Worm (Caenorhabditis elegans): ENCODE measurements around the gene sri-7.

DNA sequence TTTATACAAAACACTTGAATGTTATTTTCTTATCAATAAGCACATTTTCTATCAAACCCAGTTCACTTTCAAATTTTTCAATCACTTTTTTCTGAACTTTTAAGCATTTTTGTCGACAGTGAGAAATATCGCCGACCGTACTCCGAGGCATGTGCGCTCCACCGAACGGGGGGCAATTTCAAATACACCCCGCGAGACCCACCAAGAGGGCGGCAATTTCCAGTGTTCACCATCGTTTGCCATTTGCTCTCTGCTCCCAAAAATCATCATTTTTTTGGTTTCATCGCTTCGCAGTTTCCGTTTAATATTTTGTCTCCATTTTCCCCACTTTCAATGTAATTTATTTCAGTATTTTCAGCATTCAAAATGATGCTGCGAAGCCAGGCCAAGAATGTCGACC, 4.8 kb upstream of the sri-7 start, which contains the start of gene cyb-3:
- TF ChIP-seq aly-2 (tag; optimal IDR thresholded peaks at IDR 0.05): no peak
- no peak for TF ChIP-seq hlh-11 (tag; optimal IDR thresholded peaks at IDR 0.05)
- TF ChIP-seq mxl-3 (GFP tag; optimal IDR thresholded peaks at IDR 0.05): no peak
- TF ChIP-seq nhr-41 (GFP tag; IDR thresholded peaks at IDR 0.05): no peak
- TF ChIP-seq nhr-76 (tag; optimal IDR thresholded peaks at IDR 0.05): no peak
- TF ChIP-seq fos-1 (tag; optimal IDR thresholded peaks at IDR 0.05): no peak
- TF ChIP-seq nhr-28 (tag; optimal IDR thresholded peaks at IDR 0.05): no peak
- no peak for TF ChIP-seq nhr-11 (tag; optimal IDR thresholded peaks at IDR 0.05)
- no peak for TF ChIP-seq ceh-62 (tag; optimal IDR thresholded peaks at IDR 0.05)
- TF ChIP-seq F10B5.3 (tag; optimal IDR thresholded peaks at IDR 0.05): no peak
- no peak for TF ChIP-seq unc-39 (tag; optimal IDR thresholded peaks at IDR 0.05)
- TF ChIP-seq ctbp-1 (GFP tag; IDR thresholded peaks at IDR 0.05): no peak
